Fruit fly (Drosophila melanogaster): ENCODE results near the gene CG1835.

DNA sequence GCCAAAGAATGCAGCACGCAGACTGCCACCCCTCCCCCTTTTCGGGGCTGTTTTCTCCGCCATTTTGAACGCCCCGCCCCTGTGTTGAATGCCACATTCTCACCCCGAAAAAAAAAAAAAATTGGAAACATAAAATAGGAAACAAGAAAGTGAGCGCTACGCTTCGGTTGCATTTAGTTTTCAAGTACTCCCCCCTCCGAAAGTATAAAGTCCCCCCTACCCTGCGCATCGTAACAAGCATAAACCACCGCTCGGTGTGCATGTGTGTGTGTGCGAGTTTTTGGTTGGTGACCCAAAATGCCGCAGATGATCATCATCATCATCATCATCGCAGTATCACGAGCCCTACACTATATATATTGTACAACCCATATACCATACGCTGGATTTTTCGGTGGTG, 18.3 kb upstream of the CG1835 start:
- no peak for TF ChIP-seq sisA (GFP tag; IDR thresholded peaks at IDR 0.05)
- TF ChIP-seq CG31441 (GFP tag; IDR thresholded peaks at IDR 0.05) = no peak
- no peak for TF ChIP-seq CG16815 (GFP tag; optimal IDR thresholded peaks at IDR 0.05)
- TF ChIP-seq nerfin-2 (GFP tag; IDR thresholded peaks at IDR 0.05; ENCODE audit: partially characterized antibody) = no peak
- TF ChIP-seq Bteb2 (GFP tag; optimal IDR thresholded peaks at IDR 0.05) = no peak
- no peak for TF ChIP-seq B-H1 (GFP tag; IDR thresholded peaks at IDR 0.05)
